Worm (Caenorhabditis elegans) whole organism, L3 larva: ENCODE data around the gene K09C4.2.

Experiments used
- ZK546.5 ChIP-seq: sonication (generic microtip); optimal IDR thresholded peaks from 2 replicates; lab custom pipeline; 2017; ENCODE audit warnings: missing biosample characterization, missing genetic modification characterization
- aly-2 ChIP-seq: fragments of 150-350 bp; optimal IDR thresholded peaks from 2 replicates; lab custom pipeline; 2014; ENCODE audit warnings: missing biosample characterization, missing genetic modification characterization
- ama-1 ChIP-seq: fragments of 150-350 bp; optimal IDR thresholded peaks from 2 replicates; lab custom pipeline; 2018
- ceh-16 ChIP-seq: sonication (generic microtip); optimal IDR thresholded peaks from 2 replicates; lab custom pipeline; 2017; ENCODE audit warnings: missing biosample characterization, missing genetic modification characterization
- ceh-28 ChIP-seq: fragments of 150-350 bp; optimal IDR thresholded peaks from 2 replicates; lab custom pipeline; 2014; ENCODE audit warnings: missing biosample characterization, missing genetic modification reagents, missing genetic modification characterization
- ceh-9 ChIP-seq: sonication (generic microtip); optimal IDR thresholded peaks from 2 replicates; lab custom pipeline; 2018; ENCODE audit warnings: missing biosample characterization, missing genetic modification characterization
- egl-27 ChIP-seq: sonication (generic microtip); optimal IDR thresholded peaks from 4 replicates; lab custom pipeline; 2017; ENCODE audit warnings: missing biosample characterization, missing genetic modification reagents, missing genetic modification characterization
- egl-5 ChIP-seq: fragments of 150-350 bp; optimal IDR thresholded peaks from 2 replicates; lab custom pipeline; 2017; ENCODE audit warnings: missing biosample characterization, missing genetic modification reagents, missing genetic modification characterization, inconsistent platforms
- elt-1 ChIP-seq: fragments of 150-350 bp; optimal IDR thresholded peaks from 2 replicates; lab custom pipeline; 2014; ENCODE audit warnings: missing biosample characterization, missing genetic modification characterization
- elt-2 ChIP-seq: sonication (generic microtip); optimal IDR thresholded peaks from 2 replicates; lab custom pipeline; 2016; ENCODE audit warnings: missing genetic modification reagents, mild to moderate bottlenecking, missing genetic modification characterization, missing compliant biosample characterization
- elt-3 ChIP-seq, 3 experiments: fragments of 150-350 bp in 1 of 3; sonication (generic microtip) in 2 of 3; optimal IDR thresholded peaks; 2 replicates in 2 of 3; 4 replicates in 1 of 3; lab custom pipeline; 2014 to 2017; ENCODE audit warnings: missing biosample characterization in 3 of 3, missing genetic modification characterization in 3 of 3
- eor-1 ChIP-seq, 2 experiments: fragments of 150-350 bp; optimal IDR thresholded peaks; 2 replicates each; lab custom pipeline; 2014 to 2018; ENCODE audit warnings: missing biosample characterization in 2 of 2, missing genetic modification characterization in 2 of 2
- fkh-10 ChIP-seq: sonication (generic microtip); optimal IDR thresholded peaks from 2 replicates; lab custom pipeline; 2017; ENCODE audit warnings: missing biosample characterization, missing genetic modification reagents, missing genetic modification characterization
- fkh-2 ChIP-seq: fragments of 150-350 bp; optimal IDR thresholded peaks from 2 replicates; lab custom pipeline; 2014; ENCODE audit warnings: missing biosample characterization, missing genetic modification reagents, missing genetic modification characterization
- fos-1 ChIP-seq: fragments of 150-350 bp; optimal IDR thresholded peaks from 2 replicates; lab custom pipeline; 2014; ENCODE audit warnings: missing biosample characterization, missing genetic modification characterization
- hmg-11 ChIP-seq: sonication (generic microtip); optimal IDR thresholded peaks from 2 replicates; lab custom pipeline; 2016; ENCODE audit warnings: missing genetic modification characterization, missing compliant biosample characterization
- lin-15B ChIP-seq: fragments of 150-350 bp; optimal IDR thresholded peaks from 2 replicates; lab custom pipeline; 2014; ENCODE audit warnings: missing biosample characterization, missing genetic modification characterization
- lsy-12 ChIP-seq: sonication (generic microtip); optimal IDR thresholded peaks from 2 replicates; lab custom pipeline; 2016; ENCODE audit warnings: mild to moderate bottlenecking, missing genetic modification characterization, missing compliant biosample characterization
- mdl-1 ChIP-seq: fragments of 150-350 bp; optimal IDR thresholded peaks from 2 replicates; lab custom pipeline; 2014; ENCODE audit warnings: missing biosample characterization, missing genetic modification characterization
- nfya-1 ChIP-seq: sonication (generic microtip); optimal IDR thresholded peaks from 2 replicates; lab custom pipeline; 2017; ENCODE audit warnings: missing genetic modification characterization, mild to moderate bottlenecking, missing compliant biosample characterization, antibody characterized with exemption, moderate library complexity; ENCODE audit not compliant: insufficient read depth
- nhr-12 ChIP-seq: fragments of 150-350 bp; optimal IDR thresholded peaks from 2 replicates; lab custom pipeline; 2014; ENCODE audit warnings: missing biosample characterization, missing genetic modification characterization
- nhr-23 ChIP-seq: fragments of 150-350 bp; optimal IDR thresholded peaks from 2 replicates; lab custom pipeline; 2014; ENCODE audit warnings: missing biosample characterization, missing genetic modification reagents, missing genetic modification characterization
- nhr-25 ChIP-seq: sonication (generic microtip); optimal IDR thresholded peaks from 2 replicates; lab custom pipeline; 2017; ENCODE audit warnings: missing biosample characterization, missing genetic modification characterization
- nhr-28 ChIP-seq: fragments of 150-350 bp; optimal IDR thresholded peaks from 2 replicates; lab custom pipeline; 2014; ENCODE audit warnings: missing biosample characterization, missing genetic modification characterization
- nhr-43 ChIP-seq: sonication (generic microtip); optimal IDR thresholded peaks from 2 replicates; lab custom pipeline; 2016; ENCODE audit warnings: mild to moderate bottlenecking, missing genetic modification characterization, missing compliant biosample characterization; ENCODE audit not compliant: poor library complexity, severe bottlenecking
- nhr-76 ChIP-seq: fragments of 150-350 bp; sonication (generic microtip); optimal IDR thresholded peaks from 5 replicates; lab custom pipeline; 2014; ENCODE audit warnings: missing biosample characterization, missing genetic modification characterization
- pha-4 ChIP-seq: fragments of 150-350 bp; optimal IDR thresholded peaks from 2 replicates; lab custom pipeline; 2014; ENCODE audit warnings: missing biosample characterization, missing genetic modification reagents, missing genetic modification characterization
- pqm-1 ChIP-seq: fragments of 150-350 bp; optimal IDR thresholded peaks from 2 replicates; lab custom pipeline; 2017; ENCODE audit warnings: missing biosample characterization, missing genetic modification characterization, inconsistent platforms
- sea-2 ChIP-seq: fragments of 150-350 bp; sonication (generic microtip); optimal IDR thresholded peaks from 4 replicates; lab custom pipeline; 2014; ENCODE audit warnings: missing biosample characterization, missing genetic modification reagents, missing genetic modification characterization
- skn-1 ChIP-seq: fragments of 150-350 bp; optimal IDR thresholded peaks from 2 replicates; lab custom pipeline; 2014; ENCODE audit warnings: missing biosample characterization, missing genetic modification characterization
- snpc-4 ChIP-seq: fragments of 150-350 bp; optimal IDR thresholded peaks from 2 replicates; lab custom pipeline; 2014; ENCODE audit warnings: missing biosample characterization, missing genetic modification characterization
- tbx-2 ChIP-seq: sonication (generic microtip); optimal IDR thresholded peaks from 2 replicates; lab custom pipeline; 2016; ENCODE audit warnings: mild to moderate bottlenecking, missing genetic modification characterization, missing compliant biosample characterization
- unc-62 ChIP-seq: fragments of 150-350 bp; sonication (generic microtip); optimal IDR thresholded peaks from 4 replicates; lab custom pipeline; 2014; ENCODE audit warnings: missing biosample characterization, missing genetic modification reagents, missing genetic modification characterization
- zag-1 ChIP-seq: fragments of 150-350 bp; optimal IDR thresholded peaks from 2 replicates; lab custom pipeline; 2014; ENCODE audit warnings: missing biosample characterization, missing genetic modification characterization
- ztf-11 ChIP-seq: fragments of 150-350 bp; optimal IDR thresholded peaks from 2 replicates; lab custom pipeline; 2014; ENCODE audit warnings: missing biosample characterization, missing genetic modification characterization
- ztf-4 ChIP-seq: fragments of 150-350 bp; optimal IDR thresholded peaks from 2 replicates; lab custom pipeline; 2014; ENCODE audit warnings: missing biosample characterization, missing genetic modification characterization

Gene K09C4.2

DNA sequence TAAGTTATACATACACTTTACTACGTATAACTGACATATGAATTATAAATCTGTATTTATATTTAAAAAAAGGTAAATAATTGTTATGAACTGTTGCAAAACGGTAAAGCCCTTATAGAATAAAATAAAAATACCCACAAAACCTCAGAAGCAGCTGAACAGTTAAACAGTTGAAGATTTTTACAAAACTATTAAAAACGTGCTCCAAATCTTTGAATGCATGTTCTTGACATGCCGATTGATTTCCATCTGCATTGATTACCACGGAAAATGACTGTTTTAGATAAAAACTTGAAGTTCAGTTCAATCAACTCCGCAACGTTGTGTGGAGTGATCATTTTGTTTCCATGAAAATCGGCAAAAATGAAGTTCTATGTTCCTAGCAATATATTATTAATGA, 7.8 kb downstream of the K09C4.2 start, which contains the start of gene F11D5.7:
TSS of gene F11D5.7 (plus strand) at position 301 of the 400 bp plus-strand sequence.
- TF ChIP-seq nhr-12 (tag; lab: Kevin White, UChicago), result no peak
- no peak for TF ChIP-seq ceh-28 (tag; lab: Kevin White, UChicago)
- TF ChIP-seq egl-5, result no peak
- no peak for TF ChIP-seq nhr-25
- TF ChIP-seq zag-1, result no peak

DNA sequence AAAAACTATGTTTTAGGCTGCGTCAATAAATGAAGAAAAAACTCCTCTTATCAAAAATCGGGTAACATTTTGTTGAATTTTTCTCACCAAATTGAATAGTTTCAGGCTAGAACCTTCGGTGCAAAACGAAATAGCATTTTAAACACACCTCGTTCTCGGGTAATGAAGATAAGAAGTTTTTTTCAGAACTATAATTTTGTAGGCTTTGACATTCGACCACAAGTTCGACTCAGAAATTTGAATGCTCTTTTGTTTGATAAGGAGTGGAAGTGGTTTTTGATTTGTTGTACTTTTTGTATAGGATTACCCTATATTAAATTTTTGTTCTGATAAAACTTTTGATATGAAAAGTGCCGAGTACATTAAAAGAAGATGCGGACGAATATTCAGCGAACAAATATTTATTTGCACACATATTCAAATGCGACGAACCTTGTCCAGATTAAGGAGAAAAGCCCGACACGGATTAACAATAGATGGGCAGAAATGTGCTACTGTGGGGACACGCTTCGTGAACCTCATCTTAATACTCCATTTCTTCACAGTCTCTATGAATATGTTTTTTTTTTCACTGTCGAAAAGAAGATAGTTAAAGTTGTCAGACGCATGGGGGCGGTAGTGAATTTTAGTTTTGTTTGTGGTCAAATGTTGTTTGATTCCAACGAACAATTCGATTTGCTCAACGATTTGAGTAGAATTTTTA, 10.5 kb downstream of the K09C4.2 start:
- no peak for TF ChIP-seq ztf-4 (tag; lab: Kevin White, UChicago)
- peak; percentile 93 for TF ChIP-seq pqm-1
- TF ChIP-seq ceh-28 (tag; lab: Kevin White, UChicago), result no peak
- TF ChIP-seq ZK546.5 (tag; lab: Kevin White, UChicago), result no peak
- TF ChIP-seq snpc-4 (tag; lab: Kevin White, UChicago), result no peak
- TF ChIP-seq skn-1 (tag; lab: Kevin White, UChicago), result no peak
- no peak for TF ChIP-seq tbx-2
- TF ChIP-seq lsy-12 (tag; lab: Kevin White, UChicago), result no peak
- peak; percentile 45 for TF ChIP-seq pha-4
- no peak for TF ChIP-seq fkh-2 (tag; lab: Kevin White, UChicago)
- no peak for TF ChIP-seq mdl-1 (tag; lab: Kevin White, UChicago)
- no peak for TF ChIP-seq egl-5
- no peak for TF ChIP-seq hmg-11 (tag; lab: Kevin White, UChicago)
- no peak for TF ChIP-seq unc-62
- peak; percentile 28 for TF ChIP-seq nhr-76
- no peak for TF ChIP-seq ceh-16 (tag; lab: Kevin White, UChicago)
- peak; percentile 90 for TF ChIP-seq elt-2 (tag; lab: Kevin White, UChicago)
- TF ChIP-seq lin-15B, result no peak
- TF ChIP-seq, all 47 proteins: peak for 4

DNA sequence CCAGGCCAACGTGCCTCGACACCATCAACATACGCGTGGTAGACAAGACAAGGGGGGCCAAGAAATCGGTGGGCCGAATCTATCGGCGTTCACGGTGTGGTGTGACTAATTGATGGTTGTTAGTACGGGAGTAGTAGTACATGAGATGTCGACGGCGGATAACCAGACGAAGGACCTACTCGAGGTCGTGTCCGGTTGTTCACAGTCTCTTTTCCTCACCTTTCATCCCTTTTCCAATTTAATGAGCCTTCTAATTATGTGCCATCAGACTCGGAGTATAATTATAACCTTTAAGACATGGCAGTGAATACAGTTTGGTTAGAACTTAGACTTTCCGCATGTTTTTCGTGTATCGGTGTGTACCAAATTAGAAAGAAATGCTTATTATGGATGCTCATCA, 14.4 kb downstream of the K09C4.2 start:
- TF ChIP-seq pha-4, result no peak
- no peak for TF ChIP-seq ZK546.5 (tag; lab: Kevin White, UChicago)
- TF ChIP-seq fkh-10 (GFP tag; lab: Kevin White, UChicago), result no peak
- TF ChIP-seq ceh-16 (tag; lab: Kevin White, UChicago), result no peak
- no peak for TF ChIP-seq unc-62
- TF ChIP-seq, all 47 proteins: peak for 0

DNA sequence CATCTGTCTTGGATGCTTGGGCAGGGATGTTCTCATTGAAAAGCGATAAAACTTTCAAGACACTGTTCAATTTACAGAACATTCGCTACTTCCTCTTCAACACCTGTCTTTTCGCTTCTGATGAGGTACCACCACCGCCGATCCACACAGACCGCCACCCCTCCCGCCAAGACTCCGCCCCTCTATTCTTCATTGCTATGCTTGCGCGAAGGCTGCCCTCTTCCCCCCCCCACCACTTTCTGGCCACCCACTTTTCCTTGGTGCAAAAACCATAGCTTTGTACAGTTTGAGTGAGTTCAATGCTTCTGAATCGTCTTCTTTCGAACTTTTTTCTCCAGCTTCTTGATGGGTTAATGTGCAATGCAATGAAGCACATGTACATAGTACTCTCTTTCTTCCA, 17.7 kb downstream of the K09C4.2 start:
- TF ChIP-seq hmg-11 (tag; lab: Kevin White, UChicago), result no peak
- no peak for TF ChIP-seq pha-4
- TF ChIP-seq ama-1 (lab: Kevin White, UChicago), result no peak
- no peak for TF ChIP-seq sea-2 (GFP tag; lab: Kevin White, UChicago)
- TF ChIP-seq elt-3 (tag; optimal IDR thresholded peaks at IDR 0.05; lab: Kevin White, UChicago), result no peak
- no peak for TF ChIP-seq nhr-25
- no peak for TF ChIP-seq ztf-11 (tag; lab: Kevin White, UChicago)
- no peak for TF ChIP-seq nhr-28 (tag; lab: Kevin White, UChicago)
- no peak for TF ChIP-seq fkh-2 (tag; lab: Kevin White, UChicago)
- TF ChIP-seq eor-1 (tag; optimal IDR thresholded peaks at IDR 0.05; lab: Kevin White, UChicago), result no peak
- no peak for TF ChIP-seq aly-2
- TF ChIP-seq nhr-43, result no peak
- TF ChIP-seq egl-27 (tag; lab: Kevin White, UChicago), result no peak
- TF ChIP-seq nhr-23, result no peak
- TF ChIP-seq ztf-4 (tag; lab: Kevin White, UChicago), result no peak
- no peak for TF ChIP-seq nhr-12 (tag; lab: Kevin White, UChicago)
- no peak for TF ChIP-seq elt-2 (tag; lab: Kevin White, UChicago)
- no peak for TF ChIP-seq egl-5
- TF ChIP-seq nfya-1 (tag; lab: Kevin White, UChicago), result no peak
- TF ChIP-seq, all 47 proteins: peak for 0

DNA sequence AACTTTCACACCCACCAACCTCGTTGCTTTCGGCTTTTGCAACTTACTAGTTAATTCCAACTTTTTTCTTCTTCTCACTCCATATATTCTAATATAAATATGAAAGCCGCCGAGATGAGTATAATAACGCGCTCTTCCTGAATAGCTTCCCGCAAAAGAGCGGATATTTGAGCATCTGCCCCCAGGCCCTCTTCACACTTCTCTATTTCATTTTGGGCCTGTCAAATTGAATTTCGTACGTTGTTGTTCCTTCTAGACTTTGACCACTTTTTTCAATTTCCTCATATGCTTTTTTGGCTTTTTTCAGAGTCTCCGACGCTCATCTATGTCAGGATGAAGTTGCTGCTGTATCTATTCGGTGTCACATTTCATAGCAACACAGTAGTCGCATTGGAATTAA, 18.7 kb downstream of the K09C4.2 start, which contains the start of gene ddr-2:
TSS of gene ddr-2 (plus strand) at position 301 of the 400 bp plus-strand sequence.
- no peak for TF ChIP-seq egl-5
- TF ChIP-seq fkh-2 (tag; lab: Kevin White, UChicago), result no peak
- no peak for TF ChIP-seq lin-15B
- TF ChIP-seq fos-1, result no peak
- no peak for TF ChIP-seq ceh-9 (tag; lab: Kevin White, UChicago)
- TF ChIP-seq ztf-4 (tag; lab: Kevin White, UChicago), result no peak
- TF ChIP-seq pqm-1, result no peak
- no peak for TF ChIP-seq nhr-28 (tag; lab: Kevin White, UChicago)
- no peak for TF ChIP-seq nhr-76
- TF ChIP-seq lsy-12 (tag; lab: Kevin White, UChicago), result no peak
- TF ChIP-seq elt-1 (tag; lab: Kevin White, UChicago), result no peak
- TF ChIP-seq, all 47 proteins: peak for 0
